Worm (Caenorhabditis elegans) whole organism, midembryonic: ENCODE data around the gene math-1.

Experiments used
- T22C8.4 ChIP-seq: fragments of 200-800 bp; sonication (Bioruptor generic); IDR thresholded peaks from 2 replicates; pipeline ENCODE4 v1.3.6; 2022; ENCODE audit warnings: missing genetic modification characterization, missing compliant biosample characterization
- klf-2 ChIP-seq: fragments of 200-800 bp; sonication (Bioruptor generic); conservative IDR thresholded peaks from 2 replicates; pipeline ENCODE4 v1.3.6; 2022; ENCODE audit warnings: missing genetic modification reagents, missing genetic modification characterization, missing compliant biosample characterization
- med-1 ChIP-seq: sonication (generic microtip); optimal IDR thresholded peaks from 2 replicates; lab custom pipeline; 2017; ENCODE audit warnings: missing genetic modification characterization, mild to moderate bottlenecking, missing compliant biosample characterization, antibody characterized with exemption, missing genetic modification reagents; ENCODE audit not compliant: insufficient read depth
- ztf-29 ChIP-seq: fragments of 200-800 bp; sonication (Bioruptor generic); IDR thresholded peaks from 2 replicates; pipeline ENCODE4 v1.3.6; 2022; ENCODE audit warnings: missing genetic modification reagents, missing genetic modification characterization, missing compliant biosample characterization

DNA sequence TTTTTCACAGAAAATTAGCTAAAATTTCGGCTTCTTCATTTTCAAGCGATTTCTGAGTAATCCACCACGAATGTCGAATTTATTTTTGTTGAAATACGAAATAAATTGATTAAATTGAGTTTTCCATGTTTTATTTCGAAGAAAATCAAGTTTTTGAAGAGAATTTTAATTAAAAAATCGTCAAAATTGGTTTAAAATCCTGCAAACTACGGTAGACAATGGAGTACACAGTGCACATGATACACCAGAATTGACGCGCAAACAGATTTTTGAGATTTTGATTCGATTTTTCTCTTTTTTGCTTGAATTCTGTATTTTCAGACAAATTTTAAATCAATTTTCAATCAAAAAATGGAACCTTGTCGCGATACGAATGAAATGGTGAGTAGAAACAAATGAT lies 13.2 kb downstream of the math-1 start, which contains the start of gene F59H6.14:
- no peak for TF ChIP-seq ztf-29 (GFP tag; lab: Robert Waterston, UW)
- no peak for TF ChIP-seq T22C8.4
- no peak for TF ChIP-seq klf-2 (GFP tag; lab: Robert Waterston, UW)
- no peak for TF ChIP-seq med-1 (GFP tag; lab: Kevin White, UChicago)
